Worm (Caenorhabditis elegans) whole organism, L1 larva: ENCODE data around the gene Y25C1A.14.

Source experiments
- C16A3.4 ChIP-seq: fragments of 150-350 bp; optimal IDR thresholded peaks from 2 replicates; lab custom pipeline; 2014; ENCODE audit warnings: missing biosample characterization, missing genetic modification characterization
- F16B12.6 ChIP-seq: fragments of 150-350 bp; optimal IDR thresholded peaks from 2 replicates; lab custom pipeline; 2014; ENCODE audit warnings: missing biosample characterization, missing genetic modification characterization
- Y116A8C.19 ChIP-seq: sonication (generic microtip); optimal IDR thresholded peaks from 2 replicates; lab custom pipeline; 2016; ENCODE audit warnings: missing compliant biosample characterization, missing genetic modification characterization, borderline replicate concordance
- aha-1 ChIP-seq: fragments of 150-350 bp; optimal IDR thresholded peaks from 2 replicates; lab custom pipeline; 2014; ENCODE audit warnings: missing biosample characterization, missing genetic modification characterization
- alr-1 ChIP-seq: fragments of 200-800 bp; sonication (Bioruptor generic); optimal IDR thresholded peaks from 2 replicates; lab custom pipeline; 2018; ENCODE audit warnings: borderline replicate concordance, mild to moderate bottlenecking, missing genetic modification characterization, missing compliant biosample characterization
- ama-1 ChIP-seq: fragments of 150-350 bp; optimal IDR thresholded peaks from 2 replicates; lab custom pipeline; 2014
- blmp-1 ChIP-seq: fragments of 150-350 bp; optimal IDR thresholded peaks from 2 replicates; lab custom pipeline; 2014; ENCODE audit warnings: missing biosample characterization, missing genetic modification characterization
- ceh-8 ChIP-seq: fragments of 200-800 bp; sonication (Bioruptor generic); optimal IDR thresholded peaks from 2 replicates; lab custom pipeline; 2018; ENCODE audit warnings: mild to moderate bottlenecking, missing genetic modification characterization, moderate library complexity, missing compliant biosample characterization
- ceh-82 ChIP-seq, 3 experiments: fragments of 150-350 bp in 1 of 3; sonication (generic microtip) in 2 of 3; optimal IDR thresholded peaks; 2 replicates each; lab custom pipeline; 2014 to 2017; ENCODE audit warnings: missing biosample characterization in 3 of 3, missing genetic modification characterization in 3 of 3
- ceh-88 ChIP-seq: fragments of 200-800 bp; sonication (Bioruptor generic); IDR thresholded peaks from 2 replicates; pipeline ENCODE4 v1.3.6; 2022; ENCODE audit warnings: missing genetic modification characterization, missing compliant biosample characterization
- efl-1 ChIP-seq, 4 experiments: fragments of 150-350 bp; optimal IDR thresholded peaks in 3 of 4; peaks in 1 of 4; 1 replicate in 1 of 4; 2 replicates in 3 of 4; lab custom pipeline; 2014; ENCODE audit warnings: missing biosample characterization in 2 of 4, missing genetic modification characterization in 2 of 4, missing genetic modification reagents in 2 of 4
- egl-27 ChIP-seq, 2 experiments: fragments of 150-350 bp in 1 of 2; sonication (generic microtip); optimal IDR thresholded peaks; 3 replicates each; lab custom pipeline; 2017 to 2018; ENCODE audit warnings: missing biosample characterization in 2 of 2, missing genetic modification characterization in 2 of 2, missing genetic modification reagents in 2 of 2
- elt-3 ChIP-seq, 6 experiments: fragments of 150-350 bp in 1 of 6; sonication (generic microtip); optimal IDR thresholded peaks; 2 replicates each; lab custom pipeline; 2017 to 2018; ENCODE audit warnings: missing biosample characterization in 6 of 6, missing genetic modification characterization in 6 of 6, inconsistent platforms in 1 of 6
- fkh-4 ChIP-seq: sonication (generic microtip); optimal IDR thresholded peaks from 2 replicates; lab custom pipeline; 2016; ENCODE audit warnings: missing compliant biosample characterization, missing genetic modification characterization, borderline replicate concordance
- fkh-8 ChIP-seq: sonication (generic microtip); optimal IDR thresholded peaks from 2 replicates; lab custom pipeline; 2016; ENCODE audit warnings: mild to moderate bottlenecking, missing genetic modification characterization, missing compliant biosample characterization
- fos-1 ChIP-seq: fragments of 150-350 bp; optimal IDR thresholded peaks from 2 replicates; lab custom pipeline; 2014; ENCODE audit warnings: missing biosample characterization, missing genetic modification characterization
- grh-1 ChIP-seq: fragments of 200-800 bp; sonication (Bioruptor generic); IDR thresholded peaks from 2 replicates; pipeline ENCODE4 v1.3.6; 2022; ENCODE audit warnings: missing genetic modification reagents, missing genetic modification characterization, missing compliant biosample characterization
- hlh-17 ChIP-seq: fragments of 200-800 bp; sonication (Bioruptor generic); optimal IDR thresholded peaks from 2 replicates; lab custom pipeline; 2018; ENCODE audit warnings: missing genetic modification characterization, mild to moderate bottlenecking, missing compliant biosample characterization, moderate library complexity, borderline replicate concordance
- hlh-4 ChIP-seq: sonication (generic microtip); optimal IDR thresholded peaks from 2 replicates; lab custom pipeline; 2016; ENCODE audit warnings: mild to moderate bottlenecking, missing genetic modification characterization, missing compliant biosample characterization
- hpl-2 ChIP-seq: fragments of 150-350 bp; optimal IDR thresholded peaks from 2 replicates; lab custom pipeline; 2014; ENCODE audit warnings: missing biosample characterization, missing genetic modification reagents, missing genetic modification characterization
- jun-1 ChIP-seq: fragments of 150-350 bp; optimal IDR thresholded peaks from 2 replicates; lab custom pipeline; 2014; ENCODE audit warnings: missing biosample characterization, missing genetic modification reagents, missing genetic modification characterization
- lin-13 ChIP-seq: fragments of 150-350 bp; optimal IDR thresholded peaks from 2 replicates; lab custom pipeline; 2014; ENCODE audit warnings: missing biosample characterization, missing genetic modification reagents, missing genetic modification characterization
- lin-14 ChIP-seq: fragments of 200-800 bp; sonication (Bioruptor generic); optimal IDR thresholded peaks from 2 replicates; lab custom pipeline; 2018; ENCODE audit warnings: mild to moderate bottlenecking, missing genetic modification characterization, moderate library complexity, missing compliant biosample characterization
- lir-3 ChIP-seq: sonication (generic microtip); optimal IDR thresholded peaks from 2 replicates; lab custom pipeline; 2016; ENCODE audit warnings: mild to moderate bottlenecking, missing genetic modification characterization, moderate library complexity, missing compliant biosample characterization; ENCODE audit not compliant: poor library complexity
- mef-2 ChIP-seq: fragments of 150-350 bp; optimal IDR thresholded peaks from 2 replicates; lab custom pipeline; 2014; ENCODE audit warnings: missing biosample characterization, missing genetic modification characterization
- nhr-12 ChIP-seq: sonication (generic microtip); optimal IDR thresholded peaks from 2 replicates; lab custom pipeline; 2017; ENCODE audit warnings: missing biosample characterization, missing genetic modification characterization
- nhr-19 ChIP-seq: fragments of 200-800 bp; sonication (Bioruptor generic); conservative IDR thresholded peaks from 2 replicates; pipeline ENCODE4 v1.3.6; 2022; ENCODE audit warnings: missing genetic modification characterization, missing compliant biosample characterization
- nhr-20 ChIP-seq: sonication (generic microtip); optimal IDR thresholded peaks from 2 replicates; lab custom pipeline; 2016; ENCODE audit warnings: mild to moderate bottlenecking, missing genetic modification characterization, missing compliant biosample characterization
- nhr-237 ChIP-seq: fragments of 150-350 bp; optimal IDR thresholded peaks from 2 replicates; lab custom pipeline; 2014; ENCODE audit warnings: missing biosample characterization, missing genetic modification characterization
- nhr-28 ChIP-seq: fragments of 150-350 bp; optimal IDR thresholded peaks from 2 replicates; lab custom pipeline; 2014; ENCODE audit warnings: missing biosample characterization, missing genetic modification characterization
- nhr-47 ChIP-seq: sonication (generic microtip); optimal IDR thresholded peaks from 2 replicates; lab custom pipeline; 2016; ENCODE audit warnings: mild to moderate bottlenecking, missing genetic modification characterization, moderate library complexity, missing compliant biosample characterization
- nhr-85 ChIP-seq: sonication (generic microtip); peaks from one replicate; lab custom pipeline; 2016; ENCODE audit warnings: missing genetic modification characterization, inconsistent platforms, missing compliant biosample characterization
- pqm-1 ChIP-seq: sonication (generic microtip); optimal IDR thresholded peaks from 3 replicates; lab custom pipeline; 2017; ENCODE audit warnings: missing biosample characterization, missing genetic modification characterization
- skn-1 ChIP-seq: fragments of 150-350 bp; optimal IDR thresholded peaks from 2 replicates; lab custom pipeline; 2014; ENCODE audit warnings: missing biosample characterization, missing genetic modification characterization
- sox-4 ChIP-seq: sonication (generic microtip); optimal IDR thresholded peaks from 2 replicates; lab custom pipeline; 2016; ENCODE audit warnings: missing genetic modification characterization, missing compliant biosample characterization
- unc-98 ChIP-seq: fragments of 200-800 bp; sonication (Bioruptor generic); IDR thresholded peaks from 2 replicates; pipeline ENCODE4 v1.3.6; 2022; ENCODE audit warnings: missing genetic modification characterization, missing compliant biosample characterization
- vab-15 ChIP-seq: sonication (generic microtip); optimal IDR thresholded peaks from 2 replicates; lab custom pipeline; 2017; ENCODE audit warnings: missing genotype, mild to moderate bottlenecking, missing genetic modification characterization, missing compliant biosample characterization
- xbp-1 ChIP-seq: sonication (generic microtip); optimal IDR thresholded peaks from 2 replicates; lab custom pipeline; 2016; ENCODE audit warnings: missing genetic modification characterization, missing compliant biosample characterization
- zag-1 ChIP-seq: fragments of 150-350 bp; optimal IDR thresholded peaks from 2 replicates; lab custom pipeline; 2014; ENCODE audit warnings: missing biosample characterization, missing genetic modification characterization
- zip-4 ChIP-seq: fragments of 200-800 bp; sonication (Bioruptor generic); optimal IDR thresholded peaks from 2 replicates; lab custom pipeline; 2018; ENCODE audit warnings: mild to moderate bottlenecking, missing genetic modification characterization, moderate library complexity, missing compliant biosample characterization
- ztf-11 ChIP-seq, 2 experiments: sonication (generic microtip); optimal IDR thresholded peaks; 2 replicates each; lab custom pipeline; 2016 to 2017; ENCODE audit warnings: missing genetic modification characterization in 2 of 2, missing biosample characterization in 1 of 2, missing compliant biosample characterization in 1 of 2

The Y25C1A.14 gene

ce11 chrII:3076915-3077314, 19.8 kb downstream of the Y25C1A.14 start, which contains the start of gene Y25C1A.8 (continued):
- TF ChIP-seq skn-1, result peak; percentile 85
- TF ChIP-seq Y116A8C.19 (tag; lab: Kevin White, UChicago), result no peak
- peak; percentile 26 to 85 for TF ChIP-seq ztf-11 (tag; optimal IDR thresholded peaks at IDR 0.05; lab: Kevin White, UChicago)
- peak; percentile 75 for TF ChIP-seq fos-1 (tag; lab: Kevin White, UChicago)
- no peak for TF ChIP-seq lir-3 (tag; lab: Kevin White, UChicago)
- TF ChIP-seq elt-3 (tag; optimal IDR thresholded peaks at IDR 0.05; lab: Kevin White, UChicago), result peak in 3 of 6 experiments; percentile 14 to 80 (median 74)
- TF ChIP-seq blmp-1, result peak; percentile 43
- peak; percentile 79 for TF ChIP-seq vab-15 (tag; lab: Kevin White, UChicago)
- 0 out of 2 replicates have a peak, but pooled peaks have one; percentile 47 for TF ChIP-seq unc-98 (GFP tag; lab: Robert Waterston, UW)
- peak; percentile 72 for TF ChIP-seq sox-4 (tag; lab: Kevin White, UChicago)
- peak; percentile 91 for TF ChIP-seq nhr-19 (GFP tag; lab: Robert Waterston, UW)
- TF ChIP-seq ama-1 (lab: Kevin White, UChicago), result peak; percentile 23
- no peak for TF ChIP-seq nhr-47 (tag; lab: Kevin White, UChicago)
- peak; percentile 89 for TF ChIP-seq grh-1 (GFP tag; lab: Robert Waterston, UW)
- TF ChIP-seq zip-4 (GFP tag; lab: Kevin White, UChicago), result peak; percentile 87
- TF ChIP-seq pqm-1 (tag; lab: Kevin White, UChicago), result no peak
- TF ChIP-seq nhr-28 (tag; lab: Kevin White, UChicago), result no peak
- peak in 1 of 2 experiments; percentile 45 for TF ChIP-seq egl-27 (tag; optimal IDR thresholded peaks at IDR 0.05; lab: Kevin White, UChicago)
- peak; percentile 49 for TF ChIP-seq nhr-237 (tag; lab: Kevin White, UChicago)
- TF ChIP-seq lin-14, result peak; percentile 93
- TF ChIP-seq nhr-85, result peak; percentile 94
- TF ChIP-seq xbp-1 (tag; lab: Kevin White, UChicago), result peak; percentile 99
- no peak for TF ChIP-seq nhr-20 (tag; lab: Kevin White, UChicago)
- TF ChIP-seq hpl-2 (GFP tag; lab: Kevin White, UChicago), result peak; percentile 88
- peak; percentile 48 for TF ChIP-seq aha-1 (tag; lab: Kevin White, UChicago)
- TF ChIP-seq mef-2, result peak; percentile 79
- no peak for TF ChIP-seq hlh-17
- peak; percentile 58 for TF ChIP-seq ceh-88 (GFP tag; lab: Robert Waterston, UW)
- peak; percentile 81 for TF ChIP-seq jun-1 (tag; lab: Kevin White, UChicago)
- TF ChIP-seq hlh-4 (tag; lab: Kevin White, UChicago), result no peak
- no peak for TF ChIP-seq alr-1 (tag; lab: Kevin White, UChicago)
- TF ChIP-seq nhr-12 (tag; lab: Kevin White, UChicago), result no peak
- TF ChIP-seq F16B12.6 (tag; lab: Kevin White, UChicago), result peak; percentile 67
- peak; percentile 89 for TF ChIP-seq C16A3.4 (tag; lab: Kevin White, UChicago)
- TF ChIP-seq lin-13 (GFP tag; lab: Kevin White, UChicago), result peak; percentile 87
- TF ChIP-seq fkh-4 (tag; lab: Kevin White, UChicago), result peak; percentile 60
- peak; percentile 85 for TF ChIP-seq ceh-8 (GFP tag; lab: Kevin White, UChicago)
- TF ChIP-seq ceh-82 (tag; optimal IDR thresholded peaks at IDR 0.05; lab: Kevin White, UChicago), result peak; percentile 86 to 96 (median 94)
- peak; percentile 93 for TF ChIP-seq fkh-8 (tag; lab: Kevin White, UChicago)

- TF ChIP-seq F16B12.6 (tag; lab: Kevin White, UChicago) (no peak), zag-1 (tag; lab: Kevin White, UChicago) (no peak), lir-3 (tag; lab: Kevin White, UChicago) (no peak), ceh-88 (GFP tag; lab: Robert Waterston, UW) (no peak), nhr-20 (tag; lab: Kevin White, UChicago) (no peak), Y116A8C.19 (tag; lab: Kevin White, UChicago) (no peak), efl-1 (optimal IDR thresholded peaks at IDR 0.05; lab: Kevin White, UChicago) (no peak), efl-1 (GFP tag; optimal IDR thresholded peaks at IDR 0.05 in 1 of 2; lab: Kevin White, UChicago) (peak in 1 of 2 experiments; percentile 12), nhr-85 (peak; percentile 12)
These were observed 25.6 kb downstream of the Y25C1A.14 start, which contains the start of gene Y25C1A.7 for ce11 chrII:3071012-3071749. Y25C1A.7 (minus strand) TSS chrII:3071062.
